Fruit fly (Drosophila melanogaster) S2 (cell line): ENCODE measurements around the gene CG10996.

ENCODE experiments used
- CG8478 ChIP-seq: fragments of >200 bp; optimal IDR thresholded peaks from 2 replicates; lab custom pipeline; 2018
- CTCF ChIP-seq, 2 experiments: fragments of >200 bp; optimal IDR thresholded peaks; 2 replicates each; lab custom pipeline; 2018

DNA sequence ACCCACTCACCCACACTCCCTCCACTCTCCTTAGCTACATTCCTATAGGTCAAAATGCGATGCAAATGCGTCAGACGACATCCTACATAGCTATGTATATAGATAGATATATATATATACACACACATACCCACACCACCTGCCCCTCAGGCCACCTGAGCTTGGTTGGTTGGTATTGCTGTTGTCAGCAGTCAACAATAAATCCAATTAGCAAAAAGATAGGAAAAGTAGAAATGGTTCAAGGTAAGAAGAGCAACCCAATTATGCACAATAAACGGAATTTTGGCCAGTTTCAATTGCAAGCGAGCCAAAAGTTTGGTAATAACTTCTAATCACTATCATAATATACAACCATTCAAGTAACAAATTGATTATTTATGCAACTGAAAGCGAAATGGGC lies 30.9 kb downstream of the CG10996 start:
- TF ChIP-seq CG8478, result no peak
- TF ChIP-seq CTCF (optimal IDR thresholded peaks at IDR 0.05; lab: Kevin White, UChicago), result no peak
